Worm (Caenorhabditis elegans) whole organism, L1 larva: ENCODE measurements around the gene msp-38.
A peak's percentile ranks its signal among the peaks of the same experiment; 100 is the strongest.

Experiments used
- C04F5.9 ChIP-seq: sonication (generic microtip); optimal IDR thresholded peaks from 2 replicates; lab custom pipeline; 2016; ENCODE audit warnings: missing genetic modification characterization, missing compliant biosample characterization
- C16A3.4 ChIP-seq: fragments of 150-350 bp; optimal IDR thresholded peaks from 2 replicates; lab custom pipeline; 2014; ENCODE audit warnings: missing biosample characterization, missing genetic modification characterization
- C34B4.2 ChIP-seq: sonication (generic microtip); optimal IDR thresholded peaks from 2 replicates; lab custom pipeline; 2017; ENCODE audit warnings: mild to moderate bottlenecking, missing genetic modification characterization, missing compliant biosample characterization
- F16B12.6 ChIP-seq: fragments of 150-350 bp; optimal IDR thresholded peaks from 2 replicates; lab custom pipeline; 2014; ENCODE audit warnings: missing biosample characterization, missing genetic modification characterization
- alr-1 ChIP-seq: fragments of 200-800 bp; sonication (Bioruptor generic); optimal IDR thresholded peaks from 2 replicates; lab custom pipeline; 2018; ENCODE audit warnings: borderline replicate concordance, mild to moderate bottlenecking, missing genetic modification characterization, missing compliant biosample characterization
- aly-2 ChIP-seq: fragments of 150-350 bp; optimal IDR thresholded peaks from 2 replicates; lab custom pipeline; 2014; ENCODE audit warnings: missing biosample characterization, missing genetic modification characterization
- ama-1 ChIP-seq: fragments of 150-350 bp; optimal IDR thresholded peaks from 2 replicates; lab custom pipeline; 2014
- blmp-1 ChIP-seq: fragments of 150-350 bp; optimal IDR thresholded peaks from 2 replicates; lab custom pipeline; 2014; ENCODE audit warnings: missing biosample characterization, missing genetic modification characterization
- ceh-63 ChIP-seq: fragments of 200-800 bp; sonication (Bioruptor generic); optimal IDR thresholded peaks from 2 replicates; lab custom pipeline; 2018; ENCODE audit warnings: mild to moderate bottlenecking, missing genetic modification characterization, missing compliant biosample characterization
- ceh-8 ChIP-seq: fragments of 200-800 bp; sonication (Bioruptor generic); optimal IDR thresholded peaks from 2 replicates; lab custom pipeline; 2018; ENCODE audit warnings: mild to moderate bottlenecking, missing genetic modification characterization, moderate library complexity, missing compliant biosample characterization
- ceh-82 ChIP-seq, 3 experiments: fragments of 150-350 bp in 1 of 3; sonication (generic microtip) in 2 of 3; optimal IDR thresholded peaks; 2 replicates each; lab custom pipeline; 2014 to 2017; ENCODE audit warnings: missing biosample characterization in 3 of 3, missing genetic modification characterization in 3 of 3
- ces-1 ChIP-seq: fragments of 150-350 bp; optimal IDR thresholded peaks from 2 replicates; lab custom pipeline; 2014; ENCODE audit warnings: missing biosample characterization, missing genetic modification reagents, missing genetic modification characterization
- efl-3 ChIP-seq: fragments of 200-800 bp; sonication (Bioruptor generic); optimal IDR thresholded peaks from 2 replicates; lab custom pipeline; 2018; ENCODE audit warnings: mild to moderate bottlenecking, missing genetic modification characterization, missing compliant biosample characterization
- elt-2 ChIP-seq: sonication (generic microtip); optimal IDR thresholded peaks from 2 replicates; lab custom pipeline; 2016; ENCODE audit warnings: missing genetic modification characterization, mild to moderate bottlenecking, inconsistent platforms, missing compliant biosample characterization, missing genetic modification reagents
- elt-3 ChIP-seq, 6 experiments: fragments of 150-350 bp in 1 of 6; sonication (generic microtip); optimal IDR thresholded peaks; 2 replicates each; lab custom pipeline; 2017 to 2018; ENCODE audit warnings: missing biosample characterization in 6 of 6, missing genetic modification characterization in 6 of 6, inconsistent platforms in 1 of 6
- ets-5 ChIP-seq: fragments of 200-800 bp; sonication (Bioruptor generic); IDR thresholded peaks from 2 replicates; pipeline ENCODE4 v1.3.6; 2022; ENCODE audit warnings: missing genetic modification characterization, missing compliant biosample characterization
- fkh-4 ChIP-seq: sonication (generic microtip); optimal IDR thresholded peaks from 2 replicates; lab custom pipeline; 2016; ENCODE audit warnings: missing compliant biosample characterization, missing genetic modification characterization, borderline replicate concordance
- fos-1 ChIP-seq: fragments of 150-350 bp; optimal IDR thresholded peaks from 2 replicates; lab custom pipeline; 2014; ENCODE audit warnings: missing biosample characterization, missing genetic modification characterization
- grh-1 ChIP-seq: fragments of 200-800 bp; sonication (Bioruptor generic); IDR thresholded peaks from 2 replicates; pipeline ENCODE4 v1.3.6; 2022; ENCODE audit warnings: missing genetic modification reagents, missing genetic modification characterization, missing compliant biosample characterization
- hlh-17 ChIP-seq: fragments of 200-800 bp; sonication (Bioruptor generic); optimal IDR thresholded peaks from 2 replicates; lab custom pipeline; 2018; ENCODE audit warnings: missing genetic modification characterization, mild to moderate bottlenecking, missing compliant biosample characterization, moderate library complexity, borderline replicate concordance
- isw-1 ChIP-seq: fragments of 200-800 bp; sonication (Bioruptor generic); IDR thresholded peaks from 2 replicates; pipeline ENCODE4 v1.3.6; 2022; ENCODE audit warnings: missing genetic modification characterization, missing compliant biosample characterization
- jun-1 ChIP-seq: fragments of 150-350 bp; optimal IDR thresholded peaks from 2 replicates; lab custom pipeline; 2014; ENCODE audit warnings: missing biosample characterization, missing genetic modification reagents, missing genetic modification characterization
- lin-13 ChIP-seq: fragments of 150-350 bp; optimal IDR thresholded peaks from 2 replicates; lab custom pipeline; 2014; ENCODE audit warnings: missing biosample characterization, missing genetic modification reagents, missing genetic modification characterization
- lin-35 ChIP-seq, 2 experiments: fragments of 150-350 bp; optimal IDR thresholded peaks; 2 replicates each; lab custom pipeline; 2014; ENCODE audit warnings: missing biosample characterization in 2 of 2, missing genetic modification characterization in 2 of 2, missing genetic modification reagents in 2 of 2
- lin-39 ChIP-seq: fragments of 150-350 bp; optimal IDR thresholded peaks from 2 replicates; lab custom pipeline; 2014; ENCODE audit warnings: missing biosample characterization, missing genetic modification reagents, missing genetic modification characterization
- lsy-2 ChIP-seq, 2 experiments: fragments of 150-350 bp; optimal IDR thresholded peaks; 2 replicates each; lab custom pipeline; 2014; ENCODE audit warnings: missing biosample characterization in 2 of 2, missing genetic modification characterization in 2 of 2
- mab-9 ChIP-seq: fragments of 200-800 bp; sonication (Bioruptor generic); IDR thresholded peaks from 2 replicates; pipeline ENCODE4 v1.3.6; 2022; ENCODE audit warnings: missing genetic modification reagents, missing genetic modification characterization, missing compliant biosample characterization
- mef-2 ChIP-seq: fragments of 150-350 bp; optimal IDR thresholded peaks from 2 replicates; lab custom pipeline; 2014; ENCODE audit warnings: missing biosample characterization, missing genetic modification characterization
- mep-1 ChIP-seq: fragments of 150-350 bp; optimal IDR thresholded peaks from 2 replicates; lab custom pipeline; 2014; ENCODE audit warnings: missing biosample characterization, missing genetic modification characterization
- nhr-11 ChIP-seq: fragments of 150-350 bp; optimal IDR thresholded peaks from 2 replicates; lab custom pipeline; 2014; ENCODE audit warnings: missing biosample characterization, missing genetic modification characterization
- nhr-19 ChIP-seq: fragments of 200-800 bp; sonication (Bioruptor generic); conservative IDR thresholded peaks from 2 replicates; pipeline ENCODE4 v1.3.6; 2022; ENCODE audit warnings: missing genetic modification characterization, missing compliant biosample characterization
- nhr-71 ChIP-seq: sonication (generic microtip); optimal IDR thresholded peaks from 2 replicates; lab custom pipeline; 2016; ENCODE audit warnings: mild to moderate bottlenecking, missing genetic modification characterization, moderate library complexity, missing compliant biosample characterization
- nhr-77 ChIP-seq: fragments of 150-350 bp; optimal IDR thresholded peaks from 2 replicates; lab custom pipeline; 2014; ENCODE audit warnings: missing biosample characterization, missing genetic modification characterization
- nhr-84 ChIP-seq: sonication (generic microtip); optimal IDR thresholded peaks from 2 replicates; lab custom pipeline; 2017; ENCODE audit warnings: missing biosample characterization, missing genetic modification characterization
- nhr-85 ChIP-seq: sonication (generic microtip); peaks from one replicate; lab custom pipeline; 2016; ENCODE audit warnings: missing genetic modification characterization, inconsistent platforms, missing compliant biosample characterization
- nhr-90 ChIP-seq: sonication (generic microtip); optimal IDR thresholded peaks from 2 replicates; lab custom pipeline; 2016; ENCODE audit warnings: mild to moderate bottlenecking, missing genetic modification characterization, missing compliant biosample characterization; ENCODE audit not compliant: poor library complexity
- pag-3 ChIP-seq: sonication (generic microtip); optimal IDR thresholded peaks from 2 replicates; lab custom pipeline; 2017; ENCODE audit warnings: missing genetic modification characterization, mild to moderate bottlenecking, missing compliant biosample characterization, antibody characterized with exemption, borderline replicate concordance; ENCODE audit not compliant: insufficient read depth
- pax-3 ChIP-seq: fragments of 200-800 bp; sonication (Bioruptor generic); optimal IDR thresholded peaks from 2 replicates; lab custom pipeline; 2018; ENCODE audit warnings: mild to moderate bottlenecking, missing genetic modification characterization, moderate library complexity, missing compliant biosample characterization
- pqm-1 ChIP-seq: sonication (generic microtip); optimal IDR thresholded peaks from 3 replicates; lab custom pipeline; 2017; ENCODE audit warnings: missing biosample characterization, missing genetic modification characterization
- snpc-4 ChIP-seq: fragments of 150-350 bp; optimal IDR thresholded peaks from 2 replicates; lab custom pipeline; 2014; ENCODE audit warnings: missing biosample characterization, missing genetic modification characterization
- snu-23 ChIP-seq: sonication (generic microtip); optimal IDR thresholded peaks from 2 replicates; lab custom pipeline; 2016; ENCODE audit warnings: missing genetic modification characterization, missing compliant biosample characterization
- sox-4 ChIP-seq: sonication (generic microtip); optimal IDR thresholded peaks from 2 replicates; lab custom pipeline; 2016; ENCODE audit warnings: missing genetic modification characterization, missing compliant biosample characterization
- sptf-1 ChIP-seq: fragments of 150-350 bp; optimal IDR thresholded peaks from 2 replicates; lab custom pipeline; 2014; ENCODE audit warnings: missing biosample characterization, missing genetic modification characterization
- sup-37 ChIP-seq: fragments of 200-800 bp; sonication (Bioruptor generic); optimal IDR thresholded peaks from 2 replicates; lab custom pipeline; 2018; ENCODE audit warnings: mild to moderate bottlenecking, missing genetic modification characterization, missing compliant biosample characterization
- swsn-7 ChIP-seq: sonication (generic microtip); optimal IDR thresholded peaks from 2 replicates; lab custom pipeline; 2016; ENCODE audit warnings: missing genetic modification characterization, missing compliant biosample characterization
- tbx-2 ChIP-seq: sonication (generic microtip); optimal IDR thresholded peaks from 2 replicates; lab custom pipeline; 2016; ENCODE audit warnings: missing genetic modification characterization, missing compliant biosample characterization
- unc-30 ChIP-seq: sonication (generic microtip); optimal IDR thresholded peaks from 2 replicates; lab custom pipeline; 2017; ENCODE audit warnings: missing biosample characterization, missing genetic modification characterization
- unc-62 ChIP-seq: fragments of 150-350 bp; optimal IDR thresholded peaks from 2 replicates; lab custom pipeline; 2014; ENCODE audit warnings: missing biosample characterization, missing genetic modification reagents, missing genetic modification characterization
- unc-86 ChIP-seq: sonication (generic microtip); optimal IDR thresholded peaks from 2 replicates; lab custom pipeline; 2016; ENCODE audit warnings: missing genetic modification characterization, missing compliant biosample characterization
- unc-98 ChIP-seq: fragments of 200-800 bp; sonication (Bioruptor generic); IDR thresholded peaks from 2 replicates; pipeline ENCODE4 v1.3.6; 2022; ENCODE audit warnings: missing genetic modification characterization, missing compliant biosample characterization
- vab-15 ChIP-seq: sonication (generic microtip); optimal IDR thresholded peaks from 2 replicates; lab custom pipeline; 2017; ENCODE audit warnings: missing genotype, mild to moderate bottlenecking, missing genetic modification characterization, missing compliant biosample characterization
- zag-1 ChIP-seq: fragments of 150-350 bp; optimal IDR thresholded peaks from 2 replicates; lab custom pipeline; 2014; ENCODE audit warnings: missing biosample characterization, missing genetic modification characterization
- zip-4 ChIP-seq: fragments of 200-800 bp; sonication (Bioruptor generic); optimal IDR thresholded peaks from 2 replicates; lab custom pipeline; 2018; ENCODE audit warnings: mild to moderate bottlenecking, missing genetic modification characterization, moderate library complexity, missing compliant biosample characterization

Gene msp-38

DNA sequence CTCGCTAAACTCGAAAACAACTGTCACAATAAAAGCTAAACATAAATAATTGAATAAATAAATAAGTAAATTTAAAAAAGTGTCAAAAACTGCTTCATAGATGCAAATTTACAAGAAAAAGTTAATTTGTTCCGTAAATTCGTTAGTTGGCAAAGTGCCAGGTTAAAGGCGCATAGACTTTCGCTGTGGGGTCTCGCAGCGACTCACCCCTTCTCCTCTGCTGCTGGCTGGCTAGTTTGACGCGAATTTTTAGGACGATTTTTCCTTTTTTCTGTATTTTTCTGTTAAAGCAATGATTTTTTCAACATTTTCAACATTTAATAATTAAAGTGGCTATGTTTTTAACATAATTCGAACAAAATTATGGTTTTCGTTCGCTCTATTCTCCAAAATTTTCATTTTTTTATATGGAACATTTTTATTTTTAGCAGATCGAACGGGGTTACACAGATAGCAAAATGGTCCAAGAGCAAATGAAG lies 32.8 kb upstream of the msp-38 start, which contains the start of gene rack-1 (continued):
- peak; percentile 64 for TF ChIP-seq mep-1 (tag; lab: Kevin White, UChicago)
- TF ChIP-seq C04F5.9 (tag; lab: Kevin White, UChicago) = no peak
- no peak for TF ChIP-seq sup-37 (GFP tag; lab: Kevin White, UChicago)
- peak; percentile 39 for TF ChIP-seq F16B12.6 (tag; lab: Kevin White, UChicago)
- TF ChIP-seq nhr-90 = peak; percentile 31
- TF ChIP-seq alr-1 (tag; lab: Kevin White, UChicago) = no peak
- peak; percentile 66 to 70 for TF ChIP-seq lin-35 (GFP tag; optimal IDR thresholded peaks at IDR 0.05; lab: Kevin White, UChicago)
- TF ChIP-seq sptf-1 = no peak
- TF ChIP-seq jun-1 = peak; percentile 41
- TF ChIP-seq zip-4 = no peak
- TF ChIP-seq isw-1 (GFP tag; lab: Robert Waterston, UW) = peak; percentile 7; the same call in 1 of the 2 replicates
- TF ChIP-seq C34B4.2 (tag; lab: Kevin White, UChicago) = no peak
- TF ChIP-seq nhr-19 (GFP tag; lab: Robert Waterston, UW) = peak; percentile 29; the same call in 1 of the 2 replicates
- TF ChIP-seq lin-13 (GFP tag; lab: Kevin White, UChicago) = no peak
- TF ChIP-seq ama-1 (lab: Kevin White, UChicago) = no peak
- TF ChIP-seq fos-1 = no peak
- TF ChIP-seq efl-3 = no peak
- TF ChIP-seq elt-3 (tag; optimal IDR thresholded peaks at IDR 0.05; lab: Kevin White, UChicago) = peak in 1 of 6 experiments; percentile 51
- TF ChIP-seq hlh-17 (GFP tag; lab: Kevin White, UChicago) = no peak
- TF ChIP-seq ets-5 (GFP tag; lab: Robert Waterston, UW) = no peak
- peak; percentile 50 for TF ChIP-seq swsn-7 (tag; lab: Kevin White, UChicago)
- no peak for TF ChIP-seq unc-98 (GFP tag; lab: Robert Waterston, UW)
- TF ChIP-seq tbx-2 (tag; lab: Kevin White, UChicago) = peak; percentile 47
- TF ChIP-seq fkh-4 = no peak
- TF ChIP-seq pax-3 (tag; lab: Kevin White, UChicago) = no peak
- peak; percentile 47 for TF ChIP-seq blmp-1
- TF ChIP-seq nhr-11 (tag; lab: Kevin White, UChicago) = no peak
- TF ChIP-seq ceh-82 (tag; optimal IDR thresholded peaks at IDR 0.05; lab: Kevin White, UChicago) = peak in 2 of 3 experiments; percentile 32 to 75
- TF ChIP-seq unc-86 (tag; lab: Kevin White, UChicago) = no peak
- peak; percentile 67 to 84 for TF ChIP-seq lsy-2 (tag; optimal IDR thresholded peaks at IDR 0.05; lab: Kevin White, UChicago)
- TF ChIP-seq ceh-8 (GFP tag; lab: Kevin White, UChicago) = no peak
- peak; percentile 15 for TF ChIP-seq snpc-4
- TF ChIP-seq nhr-71 (tag; lab: Kevin White, UChicago) = peak; percentile 74
- peak; percentile 19 for TF ChIP-seq elt-2 (tag; lab: Kevin White, UChicago)
- no peak for TF ChIP-seq nhr-84 (tag; lab: Kevin White, UChicago)
- TF ChIP-seq ceh-63 (GFP tag; lab: Kevin White, UChicago) = no peak
- TF ChIP-seq snu-23 (GFP tag; lab: Kevin White, UChicago) = peak; percentile 68
- TF ChIP-seq unc-62 (GFP tag; lab: Kevin White, UChicago) = no peak
- peak; percentile 76 for TF ChIP-seq nhr-85 (tag; lab: Kevin White, UChicago)
- no peak for TF ChIP-seq mef-2 (tag; lab: Kevin White, UChicago)
- no peak for TF ChIP-seq pqm-1 (tag; lab: Kevin White, UChicago)
- TF ChIP-seq mab-9 = no peak
- TF ChIP-seq grh-1 (GFP tag; lab: Robert Waterston, UW) = no peak
- no peak for TF ChIP-seq ces-1 (GFP tag; lab: Kevin White, UChicago)
- no peak for TF ChIP-seq sox-4 (tag; lab: Kevin White, UChicago)
- peak; percentile 21 for TF ChIP-seq nhr-77 (tag; lab: Kevin White, UChicago)
- no peak for TF ChIP-seq vab-15 (tag; lab: Kevin White, UChicago)
- peak; percentile 60 for TF ChIP-seq C16A3.4 (tag; lab: Kevin White, UChicago)
- no peak for TF ChIP-seq aly-2 (tag; lab: Kevin White, UChicago)
- TF ChIP-seq lin-39 (tag; lab: Kevin White, UChicago) = no peak
- TF ChIP-seq pag-3 = no peak
- no peak for TF ChIP-seq unc-30 (tag; lab: Kevin White, UChicago)
- no peak for TF ChIP-seq zag-1 (tag; lab: Kevin White, UChicago)
